Worm (Caenorhabditis elegans) whole organism, L1 larva: ENCODE results near the gene C27A2.12.

Experiments
- C34B4.2 ChIP-seq: sonication (generic microtip); optimal IDR thresholded peaks from 2 replicates; lab custom pipeline; 2017; ENCODE audit warnings: mild to moderate bottlenecking, missing genetic modification characterization, missing compliant biosample characterization
- Y116A8C.19 ChIP-seq: sonication (generic microtip); optimal IDR thresholded peaks from 2 replicates; lab custom pipeline; 2016; ENCODE audit warnings: missing compliant biosample characterization, missing genetic modification characterization, borderline replicate concordance
- aha-1 ChIP-seq: fragments of 150-350 bp; optimal IDR thresholded peaks from 2 replicates; lab custom pipeline; 2014; ENCODE audit warnings: missing biosample characterization, missing genetic modification characterization
- aly-2 ChIP-seq: fragments of 150-350 bp; optimal IDR thresholded peaks from 2 replicates; lab custom pipeline; 2014; ENCODE audit warnings: missing biosample characterization, missing genetic modification characterization
- ama-1 ChIP-seq: fragments of 150-350 bp; optimal IDR thresholded peaks from 2 replicates; lab custom pipeline; 2014
- ceh-8 ChIP-seq: fragments of 200-800 bp; sonication (Bioruptor generic); optimal IDR thresholded peaks from 2 replicates; lab custom pipeline; 2018; ENCODE audit warnings: mild to moderate bottlenecking, missing genetic modification characterization, moderate library complexity, missing compliant biosample characterization
- ceh-82 ChIP-seq, 3 experiments: fragments of 150-350 bp in 1 of 3; sonication (generic microtip) in 2 of 3; optimal IDR thresholded peaks; 2 replicates each; lab custom pipeline; 2014 to 2017; ENCODE audit warnings: missing biosample characterization in 3 of 3, missing genetic modification characterization in 3 of 3
- ceh-90 ChIP-seq: sonication (generic microtip); optimal IDR thresholded peaks from 2 replicates; lab custom pipeline; 2016; ENCODE audit warnings: missing genetic modification characterization, missing compliant biosample characterization
- dpl-1 ChIP-seq, 3 experiments: fragments of 150-350 bp in 2 of 3; sonication (generic microtip) in 1 of 3; optimal IDR thresholded peaks; 2 replicates each; lab custom pipeline; 2014 to 2017; ENCODE audit warnings: missing biosample characterization in 3 of 3, missing genetic modification characterization in 3 of 3, missing genetic modification reagents in 3 of 3
- dsc-1 ChIP-seq: sonication (generic microtip); optimal IDR thresholded peaks from 2 replicates; lab custom pipeline; 2016; ENCODE audit warnings: mild to moderate bottlenecking, missing genetic modification characterization, missing compliant biosample characterization
- efl-1 ChIP-seq, 4 experiments: fragments of 150-350 bp; optimal IDR thresholded peaks in 3 of 4; peaks in 1 of 4; 1 replicate in 1 of 4; 2 replicates in 3 of 4; lab custom pipeline; 2014; ENCODE audit warnings: missing biosample characterization in 2 of 4, missing genetic modification characterization in 2 of 4, missing genetic modification reagents in 2 of 4
- fkh-10 ChIP-seq: sonication (generic microtip); optimal IDR thresholded peaks from 2 replicates; lab custom pipeline; 2017; ENCODE audit warnings: missing biosample characterization, missing genetic modification reagents, missing genetic modification characterization
- fkh-4 ChIP-seq: sonication (generic microtip); optimal IDR thresholded peaks from 2 replicates; lab custom pipeline; 2016; ENCODE audit warnings: missing compliant biosample characterization, missing genetic modification characterization, borderline replicate concordance
- fkh-8 ChIP-seq: sonication (generic microtip); optimal IDR thresholded peaks from 2 replicates; lab custom pipeline; 2016; ENCODE audit warnings: mild to moderate bottlenecking, missing genetic modification characterization, missing compliant biosample characterization
- fos-1 ChIP-seq: fragments of 150-350 bp; optimal IDR thresholded peaks from 2 replicates; lab custom pipeline; 2014; ENCODE audit warnings: missing biosample characterization, missing genetic modification characterization
- grh-1 ChIP-seq: fragments of 200-800 bp; sonication (Bioruptor generic); IDR thresholded peaks from 2 replicates; pipeline ENCODE4 v1.3.6; 2022; ENCODE audit warnings: missing genetic modification reagents, missing genetic modification characterization, missing compliant biosample characterization
- hlh-17 ChIP-seq: fragments of 200-800 bp; sonication (Bioruptor generic); optimal IDR thresholded peaks from 2 replicates; lab custom pipeline; 2018; ENCODE audit warnings: missing genetic modification characterization, mild to moderate bottlenecking, missing compliant biosample characterization, moderate library complexity, borderline replicate concordance
- hpl-2 ChIP-seq: fragments of 150-350 bp; optimal IDR thresholded peaks from 2 replicates; lab custom pipeline; 2014; ENCODE audit warnings: missing biosample characterization, missing genetic modification reagents, missing genetic modification characterization
- irx-1 ChIP-seq: sonication (generic microtip); optimal IDR thresholded peaks from 2 replicates; lab custom pipeline; 2016; ENCODE audit warnings: missing genetic modification characterization, missing compliant biosample characterization
- isw-1 ChIP-seq: fragments of 200-800 bp; sonication (Bioruptor generic); IDR thresholded peaks from 2 replicates; pipeline ENCODE4 v1.3.6; 2022; ENCODE audit warnings: missing genetic modification characterization, missing compliant biosample characterization
- jun-1 ChIP-seq: fragments of 150-350 bp; optimal IDR thresholded peaks from 2 replicates; lab custom pipeline; 2014; ENCODE audit warnings: missing biosample characterization, missing genetic modification reagents, missing genetic modification characterization
- lin-13 ChIP-seq: fragments of 150-350 bp; optimal IDR thresholded peaks from 2 replicates; lab custom pipeline; 2014; ENCODE audit warnings: missing biosample characterization, missing genetic modification reagents, missing genetic modification characterization
- lin-35 ChIP-seq, 2 experiments: fragments of 150-350 bp; optimal IDR thresholded peaks; 2 replicates each; lab custom pipeline; 2014; ENCODE audit warnings: missing biosample characterization in 2 of 2, missing genetic modification characterization in 2 of 2, missing genetic modification reagents in 2 of 2
- lin-39 ChIP-seq: fragments of 150-350 bp; optimal IDR thresholded peaks from 2 replicates; lab custom pipeline; 2014; ENCODE audit warnings: missing biosample characterization, missing genetic modification reagents, missing genetic modification characterization
- lsy-2 ChIP-seq, 2 experiments: fragments of 150-350 bp; optimal IDR thresholded peaks; 2 replicates each; lab custom pipeline; 2014; ENCODE audit warnings: missing biosample characterization in 2 of 2, missing genetic modification characterization in 2 of 2
- mef-2 ChIP-seq: fragments of 150-350 bp; optimal IDR thresholded peaks from 2 replicates; lab custom pipeline; 2014; ENCODE audit warnings: missing biosample characterization, missing genetic modification characterization
- mep-1 ChIP-seq: fragments of 150-350 bp; optimal IDR thresholded peaks from 2 replicates; lab custom pipeline; 2014; ENCODE audit warnings: missing biosample characterization, missing genetic modification characterization
- nhr-12 ChIP-seq: sonication (generic microtip); optimal IDR thresholded peaks from 2 replicates; lab custom pipeline; 2017; ENCODE audit warnings: missing biosample characterization, missing genetic modification characterization
- nhr-20 ChIP-seq: sonication (generic microtip); optimal IDR thresholded peaks from 2 replicates; lab custom pipeline; 2016; ENCODE audit warnings: mild to moderate bottlenecking, missing genetic modification characterization, missing compliant biosample characterization
- nhr-28 ChIP-seq: fragments of 150-350 bp; optimal IDR thresholded peaks from 2 replicates; lab custom pipeline; 2014; ENCODE audit warnings: missing biosample characterization, missing genetic modification characterization
- nhr-71 ChIP-seq: sonication (generic microtip); optimal IDR thresholded peaks from 2 replicates; lab custom pipeline; 2016; ENCODE audit warnings: mild to moderate bottlenecking, missing genetic modification characterization, moderate library complexity, missing compliant biosample characterization
- nhr-76 ChIP-seq: sonication (generic microtip); optimal IDR thresholded peaks from 2 replicates; lab custom pipeline; 2017; ENCODE audit warnings: missing biosample characterization, missing genetic modification characterization
- nhr-77 ChIP-seq: fragments of 150-350 bp; optimal IDR thresholded peaks from 2 replicates; lab custom pipeline; 2014; ENCODE audit warnings: missing biosample characterization, missing genetic modification characterization
- nhr-85 ChIP-seq: sonication (generic microtip); peaks from one replicate; lab custom pipeline; 2016; ENCODE audit warnings: missing genetic modification characterization, inconsistent platforms, missing compliant biosample characterization
- pag-3 ChIP-seq: sonication (generic microtip); optimal IDR thresholded peaks from 2 replicates; lab custom pipeline; 2017; ENCODE audit warnings: missing genetic modification characterization, mild to moderate bottlenecking, missing compliant biosample characterization, antibody characterized with exemption, borderline replicate concordance; ENCODE audit not compliant: insufficient read depth
- pax-3 ChIP-seq: fragments of 200-800 bp; sonication (Bioruptor generic); optimal IDR thresholded peaks from 2 replicates; lab custom pipeline; 2018; ENCODE audit warnings: mild to moderate bottlenecking, missing genetic modification characterization, moderate library complexity, missing compliant biosample characterization
- skn-1 ChIP-seq: fragments of 150-350 bp; optimal IDR thresholded peaks from 2 replicates; lab custom pipeline; 2014; ENCODE audit warnings: missing biosample characterization, missing genetic modification characterization
- snu-23 ChIP-seq: sonication (generic microtip); optimal IDR thresholded peaks from 2 replicates; lab custom pipeline; 2016; ENCODE audit warnings: missing genetic modification characterization, missing compliant biosample characterization
- sox-4 ChIP-seq: sonication (generic microtip); optimal IDR thresholded peaks from 2 replicates; lab custom pipeline; 2016; ENCODE audit warnings: missing genetic modification characterization, missing compliant biosample characterization
- tbx-2 ChIP-seq: sonication (generic microtip); optimal IDR thresholded peaks from 2 replicates; lab custom pipeline; 2016; ENCODE audit warnings: missing genetic modification characterization, missing compliant biosample characterization
- unc-86 ChIP-seq: sonication (generic microtip); optimal IDR thresholded peaks from 2 replicates; lab custom pipeline; 2016; ENCODE audit warnings: missing genetic modification characterization, missing compliant biosample characterization
- vab-15 ChIP-seq: sonication (generic microtip); optimal IDR thresholded peaks from 2 replicates; lab custom pipeline; 2017; ENCODE audit warnings: missing genotype, mild to moderate bottlenecking, missing genetic modification characterization, missing compliant biosample characterization
- zag-1 ChIP-seq: fragments of 150-350 bp; optimal IDR thresholded peaks from 2 replicates; lab custom pipeline; 2014; ENCODE audit warnings: missing biosample characterization, missing genetic modification characterization
- ztf-4 ChIP-seq: fragments of 150-350 bp; optimal IDR thresholded peaks from 2 replicates; lab custom pipeline; 2014; ENCODE audit warnings: missing biosample characterization, missing genetic modification characterization

The C27A2.12 gene

ce11 chrII:5042381-5042930 is 15.5 kb downstream of the C27A2.12 start (continued):
- no peak for TF ChIP-seq aly-2 (tag; lab: Kevin White, UChicago)
- TF ChIP-seq unc-86: peak; percentile 57
- peak in 1 of 3 experiments; percentile 47 for TF ChIP-seq ceh-82 (tag; optimal IDR thresholded peaks at IDR 0.05; lab: Kevin White, UChicago)
- TF ChIP-seq mep-1: peak; percentile 8
- no peak for TF ChIP-seq sox-4 (tag; lab: Kevin White, UChicago)
- no peak for TF ChIP-seq dpl-1 (GFP tag; optimal IDR thresholded peaks at IDR 0.05; lab: Kevin White, UChicago)
- TF ChIP-seq nhr-71 (tag; lab: Kevin White, UChicago): peak; percentile 14
- TF ChIP-seq lsy-2 (tag; optimal IDR thresholded peaks at IDR 0.05; lab: Kevin White, UChicago): peak in 1 of 2 experiments; percentile 28
- TF ChIP-seq lin-39 (tag; lab: Kevin White, UChicago): no peak
- TF ChIP-seq isw-1 (GFP tag; lab: Robert Waterston, UW): no peak; the same call in 1 of the 2 replicates
- TF ChIP-seq fos-1: no peak
- TF ChIP-seq nhr-20 (tag; lab: Kevin White, UChicago): no peak
- TF ChIP-seq vab-15: no peak
- TF ChIP-seq tbx-2 (tag; lab: Kevin White, UChicago): no peak
- TF ChIP-seq fkh-10 (GFP tag; lab: Kevin White, UChicago): peak; percentile 63
- TF ChIP-seq nhr-28 (tag; lab: Kevin White, UChicago): no peak
- no peak for TF ChIP-seq aha-1 (tag; lab: Kevin White, UChicago)
- TF ChIP-seq lin-13: no peak
- peak; percentile 8 for TF ChIP-seq snu-23
- no peak for TF ChIP-seq fkh-4 (tag; lab: Kevin White, UChicago)

- TF ChIP-seq ztf-4: no peak
- peak in 1 of 2 experiments; percentile 50 for TF ChIP-seq lin-35 (GFP tag; optimal IDR thresholded peaks at IDR 0.05; lab: Kevin White, UChicago)
- no peak for TF ChIP-seq ceh-82 (tag; optimal IDR thresholded peaks at IDR 0.05; lab: Kevin White, UChicago)
- no peak for TF ChIP-seq C34B4.2 (tag; lab: Kevin White, UChicago)
- no peak for TF ChIP-seq Y116A8C.19 (tag; lab: Kevin White, UChicago)
- no peak for TF ChIP-seq fkh-8
- TF ChIP-seq mef-2 (tag; lab: Kevin White, UChicago): no peak
- TF ChIP-seq efl-1 (optimal IDR thresholded peaks at IDR 0.05; lab: Kevin White, UChicago): peak in 1 of 2 experiments; percentile 22
- peak; percentile 46 to 84 for TF ChIP-seq efl-1 (GFP tag; optimal IDR thresholded peaks at IDR 0.05 in 1 of 2; lab: Kevin White, UChicago)
- no peak for TF ChIP-seq ceh-90 (tag; lab: Kevin White, UChicago)
- peak in 1 of 2 experiments; percentile 43 for TF ChIP-seq lsy-2 (tag; optimal IDR thresholded peaks at IDR 0.05; lab: Kevin White, UChicago)
- TF ChIP-seq fkh-4 (tag; lab: Kevin White, UChicago): no peak
- no peak for TF ChIP-seq dsc-1
- TF ChIP-seq skn-1 (tag; lab: Kevin White, UChicago): no peak
- TF ChIP-seq nhr-85: no peak
- no peak for TF ChIP-seq nhr-12 (tag; lab: Kevin White, UChicago)
- no peak for TF ChIP-seq hpl-2
- no peak for TF ChIP-seq grh-1 (GFP tag; lab: Robert Waterston, UW)
- no peak for TF ChIP-seq hlh-17 (GFP tag; lab: Kevin White, UChicago)
- TF ChIP-seq sox-4 (tag; lab: Kevin White, UChicago): no peak
- no peak for TF ChIP-seq irx-1
- no peak for TF ChIP-seq snu-23
- TF ChIP-seq nhr-77 (tag; lab: Kevin White, UChicago): no peak
- no peak for TF ChIP-seq zag-1 (tag; lab: Kevin White, UChicago)
- TF ChIP-seq dpl-1 (GFP tag; optimal IDR thresholded peaks at IDR 0.05; lab: Kevin White, UChicago): peak in 2 of 3 experiments; percentile 16 to 59
- no peak for TF ChIP-seq pag-3
- TF ChIP-seq pax-3 (tag; lab: Kevin White, UChicago): no peak
- TF ChIP-seq ama-1 (lab: Kevin White, UChicago): no peak
- no peak for TF ChIP-seq jun-1
- no peak for TF ChIP-seq nhr-76 (tag; lab: Kevin White, UChicago)
- no peak for TF ChIP-seq ceh-8
- no peak for TF ChIP-seq tbx-2 (tag; lab: Kevin White, UChicago)
- TF ChIP-seq, all 84 proteins: peak for 4
Observed at ce11 chrII:5040631-5041156, 17.2 kb downstream of the C27A2.12 start, which contains the start of gene F33G12.7. F33G12.7 (minus strand) TSS chrII:5040681.
